Worm (Caenorhabditis elegans) whole organism, L4/young adult: ENCODE data around the gene nlp-66.

Experiments used
- dao-5 ChIP-seq: sonication (generic microtip); optimal IDR thresholded peaks from 2 replicates; lab custom pipeline; 2016; ENCODE audit warnings: missing genotype, missing genetic modification characterization, moderate library complexity, missing compliant biosample characterization
- him-1 ChIP-seq: sonication (generic microtip); optimal IDR thresholded peaks from 2 replicates; lab custom pipeline; 2016; ENCODE audit warnings: missing genotype, missing genetic modification reagents, missing genetic modification characterization, missing compliant biosample characterization

DNA sequence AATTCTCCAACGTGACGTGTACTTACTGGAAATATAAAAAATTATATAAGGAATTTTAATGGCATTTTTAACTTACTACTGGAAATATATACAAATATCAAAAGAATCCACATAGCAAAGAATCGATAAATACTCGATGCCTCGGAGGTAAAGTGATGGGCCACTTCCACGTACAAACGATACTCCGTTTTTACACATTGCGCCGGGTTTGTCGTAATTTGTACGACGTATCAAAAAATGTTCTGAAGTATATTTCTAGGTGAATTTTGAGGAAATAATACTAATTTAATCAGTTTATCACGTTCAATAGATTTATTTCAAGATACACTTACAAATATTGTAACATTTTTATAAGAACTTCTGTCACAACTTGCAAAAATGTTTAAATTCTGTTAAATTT lies 4.2 kb upstream of the nlp-66 start, which contains the start of gene R08B4.3:
- TF ChIP-seq dao-5 (no peak), him-1 (no peak)
